Fruit fly (Drosophila melanogaster) whole organism, embryonic: ENCODE data around the gene Spn38F.
A peak's percentile ranks its signal among the peaks of the same experiment; 100 is the strongest.

Experiments used
- Ada2b ChIP-seq: fragments of 200-800 bp; sonication (Bioruptor generic); IDR thresholded peaks from 2 replicates; pipeline ENCODE4 v1.3.6; 2022; ENCODE audit warnings: missing biosample characterization, missing genetic modification characterization
- Atf3 ChIP-seq: fragments of 200-800 bp; sonication (Bioruptor generic); optimal IDR thresholded peaks from 3 replicates; lab custom pipeline; 2016; ENCODE audit warnings: missing biosample characterization, missing genetic modification characterization
- CG10274 ChIP-seq: fragments of 200-800 bp; sonication (Bioruptor generic); optimal IDR thresholded peaks from 3 replicates; lab custom pipeline; 2017; ENCODE audit warnings: missing biosample characterization, mild to moderate bottlenecking, missing genetic modification characterization
- CG12219 ChIP-seq: fragments of 200-800 bp; sonication (Bioruptor generic); optimal IDR thresholded peaks from 3 replicates; lab custom pipeline; 2018; ENCODE audit warnings: missing biosample characterization, mild to moderate bottlenecking, missing genetic modification characterization
- CG12391 ChIP-seq: fragments of 200-800 bp; sonication (Bioruptor generic); optimal IDR thresholded peaks from 3 replicates; lab custom pipeline; 2018; ENCODE audit warnings: missing biosample characterization, mild to moderate bottlenecking, missing genetic modification characterization, moderate library complexity
- CG12942 ChIP-seq: fragments of 200-800 bp; sonication (Bioruptor generic); optimal IDR thresholded peaks from 3 replicates; lab custom pipeline; 2016; ENCODE audit warnings: missing biosample characterization, missing genetic modification characterization
- CG13296 ChIP-seq: fragments of 200-800 bp; sonication (Bioruptor generic); optimal IDR thresholded peaks from 3 replicates; lab custom pipeline; 2018; ENCODE audit warnings: missing biosample characterization, mild to moderate bottlenecking, missing genetic modification characterization
- CG14050 ChIP-seq: fragments of 200-800 bp; sonication (Bioruptor generic); IDR thresholded peaks from 3 replicates; pipeline ENCODE4 v1.3.6; 2022; ENCODE audit warnings: missing biosample characterization, missing genetic modification characterization
- CG15011 ChIP-seq: fragments of 200-800 bp; sonication (Bioruptor generic); optimal IDR thresholded peaks from 3 replicates; lab custom pipeline; 2018; ENCODE audit warnings: missing biosample characterization, mild to moderate bottlenecking, missing genetic modification characterization
- CG16863 ChIP-seq: fragments of 200-800 bp; sonication (Bioruptor generic); optimal IDR thresholded peaks from 3 replicates; lab custom pipeline; 2016; ENCODE audit warnings: missing biosample characterization, missing genetic modification characterization
- CG17802 ChIP-seq: fragments of 200-800 bp; sonication (Bioruptor generic); optimal IDR thresholded peaks from 2 replicates; lab custom pipeline; 2018; ENCODE audit warnings: missing biosample characterization, mild to moderate bottlenecking, missing genetic modification characterization, moderate library complexity
- CG18262 ChIP-seq: fragments of 200-800 bp; optimal IDR thresholded peaks from 3 replicates; lab custom pipeline; 2019; ENCODE audit warnings: missing biosample characterization, mild to moderate bottlenecking, missing genetic modification characterization, moderate library complexity
- CG18599 ChIP-seq: fragments of 200-800 bp; sonication (Bioruptor generic); optimal IDR thresholded peaks from 3 replicates; lab custom pipeline; 2017; ENCODE audit warnings: missing biosample characterization, missing genetic modification characterization, mild to moderate bottlenecking, moderate library complexity, missing genetic modification reagents
- CG18619 ChIP-seq: fragments of 200-800 bp; sonication (Bioruptor generic); optimal IDR thresholded peaks from 3 replicates; lab custom pipeline; 2017; ENCODE audit warnings: missing biosample characterization, mild to moderate bottlenecking, missing genetic modification characterization
- CG2129 ChIP-seq: fragments of 200-800 bp; sonication (Bioruptor generic); IDR thresholded peaks from 2 replicates; pipeline ENCODE4 v1.3.6; 2022; ENCODE audit warnings: missing biosample characterization, missing genetic modification characterization; ENCODE audit not compliant: partially characterized antibody
- CG2199 ChIP-seq: fragments of 200-800 bp; sonication (Bioruptor generic); IDR thresholded peaks from 3 replicates; pipeline ENCODE4 v1.3.6; 2022; ENCODE audit warnings: missing biosample characterization, missing genetic modification characterization
- CG2712 ChIP-seq: fragments of 200-800 bp; optimal IDR thresholded peaks from 3 replicates; lab custom pipeline; 2019; ENCODE audit warnings: missing biosample characterization, mild to moderate bottlenecking, missing genetic modification characterization, moderate library complexity
- CG3726 ChIP-seq: fragments of 200-800 bp; sonication (Bioruptor generic); IDR thresholded peaks from 3 replicates; pipeline ENCODE4, ENCODE4 v1.3.6; 2022; ENCODE audit warnings: missing biosample characterization, missing genetic modification characterization
- CG4328 ChIP-seq: fragments of 200-800 bp; sonication (Bioruptor generic); optimal IDR thresholded peaks from 3 replicates; lab custom pipeline; 2017; ENCODE audit warnings: missing biosample characterization, missing genetic modification reagents, missing genetic modification characterization
- CG4360 ChIP-seq: fragments of 200-800 bp; sonication (Bioruptor generic); IDR thresholded peaks from 2 replicates; pipeline ENCODE4 v1.3.6; 2022; ENCODE audit warnings: missing biosample characterization, missing genetic modification characterization
- CG6683 ChIP-seq: fragments of 200-800 bp; sonication (Bioruptor generic); optimal IDR thresholded peaks from 2 replicates; lab custom pipeline; 2017; ENCODE audit warnings: missing biosample characterization, mild to moderate bottlenecking, missing genetic modification characterization, missing genetic modification reagents
- Dad ChIP-seq: fragments of 200-800 bp; sonication (Bioruptor generic); optimal IDR thresholded peaks from 3 replicates; lab custom pipeline; 2016; ENCODE audit warnings: missing biosample characterization, missing genetic modification characterization
- Gug ChIP-seq: fragments of 200-800 bp; sonication (Bioruptor generic); IDR thresholded peaks from 4 replicates; pipeline ENCODE4 v1.3.6; 2022; ENCODE audit warnings: missing biosample characterization, missing genetic modification characterization
- H2.0 ChIP-seq: fragments of 200-800 bp; sonication (Bioruptor generic); IDR thresholded peaks from 2 replicates; pipeline ENCODE4 v1.3.6; 2022; ENCODE audit warnings: missing biosample characterization, missing genetic modification characterization
- HHEX ChIP-seq: fragments of 200-800 bp; sonication (Bioruptor generic); optimal IDR thresholded peaks from 3 replicates; lab custom pipeline; 2017; ENCODE audit warnings: missing biosample characterization, mild to moderate bottlenecking, missing genetic modification characterization, missing genetic modification reagents
- HLHmδ ChIP-seq: fragments of 200-800 bp; sonication (Bioruptor generic); optimal IDR thresholded peaks from 2 replicates; lab custom pipeline; 2018; ENCODE audit warnings: missing biosample characterization, mild to moderate bottlenecking, missing genetic modification characterization, moderate library complexity
- Hmx ChIP-seq: fragments of 200-800 bp; sonication (Bioruptor generic); optimal IDR thresholded peaks from 2 replicates; lab custom pipeline; 2016; ENCODE audit warnings: missing biosample characterization, missing genetic modification characterization
- Hr3 ChIP-seq: fragments of 200-800 bp; sonication (Bioruptor generic); optimal IDR thresholded peaks from 3 replicates; lab custom pipeline; 2016; ENCODE audit warnings: missing biosample characterization, missing genetic modification characterization
- Mes4 ChIP-seq: fragments of 200-800 bp; sonication (Bioruptor generic); optimal IDR thresholded peaks from 2 replicates; lab custom pipeline; 2016; ENCODE audit warnings: missing biosample characterization, missing genetic modification characterization
- NC2α ChIP-seq: fragments of 200-800 bp; sonication (Bioruptor generic); optimal IDR thresholded peaks from 2 replicates; lab custom pipeline; 2016; ENCODE audit warnings: missing biosample characterization, missing genetic modification characterization
- Nf-YA ChIP-seq: fragments of 200-800 bp; sonication (Bioruptor generic); IDR thresholded peaks from 2 replicates; pipeline ENCODE4 v1.3.6; 2022; ENCODE audit warnings: missing biosample characterization, missing genetic modification characterization
- Oaz ChIP-seq: fragments of 200-800 bp; sonication (Bioruptor generic); IDR thresholded peaks from 2 replicates; pipeline ENCODE4 v1.3.6; 2022; ENCODE audit warnings: missing biosample characterization, missing genetic modification characterization
- Six4 ChIP-seq: fragments of 200-800 bp; sonication (Bioruptor generic); optimal IDR thresholded peaks from 2 replicates; lab custom pipeline; 2016; ENCODE audit warnings: missing biosample characterization, missing genetic modification characterization
- Ssrp ChIP-seq: fragments of 200-800 bp; sonication (Bioruptor generic); optimal IDR thresholded peaks from 2 replicates; lab custom pipeline; 2018; ENCODE audit warnings: missing biosample characterization, mild to moderate bottlenecking, missing genetic modification characterization, moderate library complexity
- TFAM ChIP-seq: fragments of 200-800 bp; sonication (Bioruptor generic); optimal IDR thresholded peaks from 2 replicates; lab custom pipeline; 2017; ENCODE audit warnings: missing biosample characterization, missing genetic modification characterization, inconsistent platforms
- Xbp1 ChIP-seq: fragments of 200-800 bp; sonication (Bioruptor generic); optimal IDR thresholded peaks from 3 replicates; lab custom pipeline; 2016; ENCODE audit warnings: missing biosample characterization, mild to moderate bottlenecking, missing genetic modification characterization
- bbx ChIP-seq: fragments of 200-800 bp; sonication (Bioruptor generic); IDR thresholded peaks from 2 replicates; pipeline ENCODE4 v1.3.6; 2022; ENCODE audit warnings: missing biosample characterization, missing genetic modification characterization; ENCODE audit not compliant: partially characterized antibody
- bsh ChIP-seq, 2 experiments: fragments of 200-800 bp; sonication (Bioruptor generic); optimal IDR thresholded peaks; 2 replicates each; lab custom pipeline; 2017 to 2018; ENCODE audit warnings: mild to moderate bottlenecking in 2 of 2, missing biosample characterization in 2 of 2, missing genetic modification characterization in 2 of 2, moderate library complexity in 1 of 2
- btn ChIP-seq: fragments of 200-800 bp; sonication (Bioruptor generic); optimal IDR thresholded peaks from 2 replicates; lab custom pipeline; 2016; ENCODE audit warnings: missing biosample characterization, missing genetic modification characterization
- caup ChIP-seq: fragments of 200-800 bp; sonication (Bioruptor generic); optimal IDR thresholded peaks from 3 replicates; lab custom pipeline; 2017; ENCODE audit warnings: missing biosample characterization, mild to moderate bottlenecking, missing genetic modification characterization, moderate library complexity; ENCODE audit not compliant: severe bottlenecking
- crc ChIP-seq: fragments of 200-800 bp; sonication (Bioruptor generic); optimal IDR thresholded peaks from 2 replicates; lab custom pipeline; 2016; ENCODE audit warnings: missing biosample characterization, missing genetic modification characterization
- dmrt11E ChIP-seq: fragments of 200-800 bp; sonication (Bioruptor generic); optimal IDR thresholded peaks from 3 replicates; lab custom pipeline; 2018; ENCODE audit warnings: missing biosample characterization, mild to moderate bottlenecking, missing genetic modification characterization, moderate library complexity
- ems ChIP-seq: fragments of 200-800 bp; sonication (Bioruptor generic); optimal IDR thresholded peaks from 3 replicates; lab custom pipeline; 2016; ENCODE audit warnings: missing biosample characterization, missing genetic modification characterization
- jumu ChIP-seq: fragments of 200-800 bp; sonication (Bioruptor generic); optimal IDR thresholded peaks from 3 replicates; lab custom pipeline; 2016; ENCODE audit warnings: missing biosample characterization, missing genetic modification characterization
- run ChIP-seq: fragments of 200-800 bp; sonication (Bioruptor generic); optimal IDR thresholded peaks from 3 replicates; lab custom pipeline; 2018; ENCODE audit warnings: missing biosample characterization, mild to moderate bottlenecking, missing genetic modification characterization
- ssp ChIP-seq: fragments of 200-800 bp; sonication (Bioruptor generic); IDR thresholded peaks from 2 replicates; pipeline ENCODE4 v1.3.6; 2022; ENCODE audit warnings: missing biosample characterization, missing genetic modification characterization
- tin ChIP-seq: fragments of 200-800 bp; sonication (Bioruptor generic); optimal IDR thresholded peaks from 3 replicates; lab custom pipeline; 2016; ENCODE audit warnings: missing biosample characterization, missing genetic modification characterization
- tll ChIP-seq, 2 experiments: fragments of 200-800 bp in 1 of 2; fragments of >200 bp in 1 of 2; sonication (Bioruptor generic) in 1 of 2; optimal IDR thresholded peaks; 2 replicates each; lab custom pipeline; 2017 to 2019; ENCODE audit warnings: missing biosample characterization in 2 of 2, missing genetic modification characterization in 2 of 2, mild to moderate bottlenecking in 1 of 2, moderate library complexity in 1 of 2
- unpg ChIP-seq: fragments of 200-800 bp; sonication (Bioruptor generic); optimal IDR thresholded peaks from 3 replicates; lab custom pipeline; 2018; ENCODE audit warnings: missing biosample characterization, mild to moderate bottlenecking, missing genetic modification characterization, moderate library complexity
- usp ChIP-seq: fragments of >200 bp; optimal IDR thresholded peaks from 2 replicates; lab custom pipeline; 2017; ENCODE audit warnings: missing biosample characterization, missing genetic modification characterization

The Spn38F gene

dm6 chr2L:20796758-20797514 is 40.8 kb downstream of the Spn38F start, which contains the start of gene vari (continued):
- TF ChIP-seq CG3726 (GFP tag; lab: Robert Waterston, UW): no peak
- TF ChIP-seq CG13296 (GFP tag; lab: Kevin White, UChicago): peak; percentile 26
- TF ChIP-seq CG10274 (GFP tag; lab: Kevin White, UChicago): no peak
- no peak for TF ChIP-seq bsh (GFP tag; optimal IDR thresholded peaks at IDR 0.05; lab: Kevin White, UChicago)
- no peak for TF ChIP-seq Mes4 (GFP tag; lab: Kevin White, UChicago)
- TF ChIP-seq Six4 (GFP tag; lab: Kevin White, UChicago): no peak
- no peak for TF ChIP-seq jumu (GFP tag; lab: Kevin White, UChicago)
- no peak for TF ChIP-seq Dad
- TF ChIP-seq ssp (GFP tag; lab: Robert Waterston, UW): no peak
- no peak for TF ChIP-seq dmrt11E (tag; lab: Kevin White, UChicago)
- no peak for TF ChIP-seq Xbp1 (GFP tag; lab: Kevin White, UChicago)
- TF ChIP-seq CG18599 (GFP tag; lab: Kevin White, UChicago): peak; percentile 7
- TF ChIP-seq Hr3: no peak
- no peak for TF ChIP-seq CG12219 (GFP tag; lab: Kevin White, UChicago)
- no peak for TF ChIP-seq CG12391
- no peak for TF ChIP-seq HHEX (GFP tag; lab: Kevin White, UChicago)
- TF ChIP-seq TFAM: no peak
- no peak for TF ChIP-seq NC2α (GFP tag; lab: Kevin White, UChicago)
- TF ChIP-seq crc (GFP tag; lab: Kevin White, UChicago): no peak
- TF ChIP-seq CG15011 (GFP tag; lab: Kevin White, UChicago): no peak
- no peak for TF ChIP-seq tll (GFP tag; optimal IDR thresholded peaks at IDR 0.05; lab: Kevin White, UChicago)
- TF ChIP-seq CG6683: no peak
- peak; percentile 17 for TF ChIP-seq Hmx
- TF ChIP-seq unpg (GFP tag; lab: Kevin White, UChicago): no peak
- TF ChIP-seq CG2712 (tag; lab: Kevin White, UChicago): no peak
- no peak for TF ChIP-seq CG2199
- TF ChIP-seq bbx (GFP tag; lab: Robert Waterston, UW): peak; percentile 53; the same call in 1 of the 2 replicates
- no peak for TF ChIP-seq CG12942 (GFP tag; lab: Kevin White, UChicago)
- TF ChIP-seq CG16863: no peak
- TF ChIP-seq ems: no peak
- TF ChIP-seq Oaz (GFP tag; lab: Robert Waterston, UW): no peak
- TF ChIP-seq btn: no peak
- no peak for TF ChIP-seq Gug
- peak; percentile 57; the same call in 1 of the 2 replicates for TF ChIP-seq CG4360 (GFP tag; lab: Robert Waterston, UW)
- no peak for TF ChIP-seq Ssrp
- no peak for TF ChIP-seq Nf-YA (GFP tag; lab: Robert Waterston, UW)
- TF ChIP-seq CG4328 (GFP tag; lab: Kevin White, UChicago): no peak
- TF ChIP-seq usp (GFP tag; lab: Kevin White, UChicago): no peak
- no peak for TF ChIP-seq CG17802 (tag; lab: Kevin White, UChicago)
- TF ChIP-seq CG18619 (GFP tag; lab: Kevin White, UChicago): no peak
- TF ChIP-seq HLHmδ (GFP tag; lab: Kevin White, UChicago): no peak
- no peak for TF ChIP-seq Ada2b (GFP tag; lab: Robert Waterston, UW)
- TF ChIP-seq caup (GFP tag; lab: Kevin White, UChicago): peak; percentile 19
- no peak for TF ChIP-seq CG14050 (GFP tag; lab: Robert Waterston, UW)
- no peak for TF ChIP-seq CG2129
- no peak for TF ChIP-seq tin (GFP tag; lab: Kevin White, UChicago)
- no peak for TF ChIP-seq H2.0 (GFP tag; lab: Robert Waterston, UW)
- no peak for TF ChIP-seq Atf3 (GFP tag; lab: Kevin White, UChicago)
- no peak for TF ChIP-seq run (tag; lab: Kevin White, UChicago)
- no peak for TF ChIP-seq CG18262 (tag; lab: Kevin White, UChicago)
